Worm (Caenorhabditis elegans): ENCODE measurements around the gene K01A11.1.
A peak's percentile ranks its signal among the peaks of the same experiment; 100 is the strongest.

K01A11.1 gene

DNA sequence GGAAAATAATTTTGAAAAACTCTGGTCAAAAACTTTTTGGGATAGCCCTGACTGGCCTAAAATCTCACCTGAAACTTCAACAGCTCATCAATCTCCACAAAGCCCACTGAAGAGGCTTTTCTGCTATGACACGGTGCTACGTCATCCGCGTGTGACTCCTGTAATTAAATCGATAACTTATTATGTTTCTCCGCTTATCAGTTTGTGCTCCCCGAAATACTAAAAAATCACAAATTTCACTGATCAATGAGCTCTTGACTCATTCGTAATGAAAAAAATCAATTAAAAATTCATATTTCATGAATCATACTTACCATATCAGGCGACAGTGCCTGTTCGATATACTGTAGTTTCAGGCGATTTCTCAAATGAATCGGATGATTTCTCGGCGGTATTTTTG lies 43.7 kb upstream of the K01A11.1 start (continued):
- no peak for TF ChIP-seq pha-4 (GFP tag; IDR thresholded peaks at IDR 0.05)
- no peak for TF ChIP-seq pha-4 (tag; optimal IDR thresholded peaks at IDR 0.05)
- TF ChIP-seq aha-1 (tag) = no peak
- 0 out of 2 replicates have a peak, but pooled peaks have one; percentile 7 for TF ChIP-seq tra-1 (GFP tag; IDR thresholded peaks at IDR 0.05)
- TF ChIP-seq ZK546.5 (tag; optimal IDR thresholded peaks at IDR 0.05) = no peak
- TF ChIP-seq pqm-1 (tag; optimal IDR thresholded peaks at IDR 0.05) = peak; percentile 58
- no peak for TF ChIP-seq F26F4.8 (GFP tag; conservative IDR thresholded peaks at IDR 0.05)
- TF ChIP-seq mxl-2 (GFP tag; conservative IDR thresholded peaks at IDR 0.05) = no peak
- no peak for TF ChIP-seq zip-2 (tag; optimal IDR thresholded peaks at IDR 0.05)
- no peak for TF ChIP-seq dpl-1 (GFP tag; optimal IDR thresholded peaks at IDR 0.05)
- no peak for TF ChIP-seq ctbp-1 (GFP tag; IDR thresholded peaks at IDR 0.05)
- TF ChIP-seq mdl-1 (tag; optimal IDR thresholded peaks at IDR 0.05) = no peak
- no peak for TF ChIP-seq ces-1 (GFP tag; optimal IDR thresholded peaks at IDR 0.05)
- no peak for TF ChIP-seq dmd-9 (GFP tag; IDR thresholded peaks at IDR 0.05)
- no peak for TF ChIP-seq ama-1 (optimal IDR thresholded peaks at IDR 0.05)
- no peak for TF ChIP-seq jun-1 (tag; optimal IDR thresholded peaks at IDR 0.05)
- TF ChIP-seq nhr-237 (tag; optimal IDR thresholded peaks at IDR 0.05) = no peak
- TF ChIP-seq T26A8.4 (GFP tag; IDR thresholded peaks at IDR 0.05) = no peak
- TF ChIP-seq daf-12 (tag; optimal IDR thresholded peaks at IDR 0.05) = no peak
- no peak for TF ChIP-seq egl-27 (tag; optimal IDR thresholded peaks at IDR 0.05)

DNA sequence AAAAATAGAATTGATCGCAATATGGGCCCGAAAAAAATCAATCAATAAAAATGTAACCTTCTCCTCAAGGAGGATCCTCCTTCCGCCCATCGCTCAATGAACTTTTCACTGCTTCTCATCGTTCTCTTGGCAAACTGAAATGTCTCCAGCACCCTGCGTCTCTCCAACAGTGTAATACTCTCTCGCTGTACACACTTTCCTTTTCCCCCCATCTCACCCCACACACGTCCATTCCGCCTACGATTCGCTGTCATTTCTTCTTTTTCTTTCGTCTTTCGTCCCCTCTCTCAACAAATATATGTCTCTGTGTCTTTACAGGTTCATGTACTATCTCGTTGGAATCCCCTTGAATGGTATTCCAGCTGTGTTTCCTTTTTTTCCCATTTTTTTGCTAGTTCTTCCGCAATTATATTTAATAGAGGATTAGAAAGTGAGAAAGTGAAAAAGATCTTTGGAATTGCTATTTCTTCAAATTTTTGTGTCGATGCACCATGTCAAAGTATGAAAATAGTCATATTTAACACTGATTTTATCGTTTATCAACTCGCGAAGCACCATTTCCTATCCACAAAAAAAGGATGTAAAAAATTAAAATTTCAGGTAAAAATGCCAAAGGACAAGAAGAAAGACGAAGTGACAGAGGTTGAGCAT lies 40.2 kb upstream of the K01A11.1 start, which contains the start of gene rsu-1:
TSS of gene rsu-1 (plus strand) at position 601 of the 651 bp plus-strand sequence.
- no peak for TF ChIP-seq mxl-2 (GFP tag; conservative IDR thresholded peaks at IDR 0.05)
- peak; percentile 70 for TF ChIP-seq dve-1 (tag; optimal IDR thresholded peaks at IDR 0.05; ENCODE audit: insufficient read depth)
- TF ChIP-seq unc-62 (GFP tag; optimal IDR thresholded peaks at IDR 0.05 in 1 of 2) = no peak
- no peak for TF ChIP-seq unc-62 (tag; optimal IDR thresholded peaks at IDR 0.05)
- TF ChIP-seq ztf-11 (tag; optimal IDR thresholded peaks at IDR 0.05) = no peak
- no peak for TF ChIP-seq ceh-62 (tag; optimal IDR thresholded peaks at IDR 0.05)
- TF ChIP-seq F26F4.8 (GFP tag; conservative IDR thresholded peaks at IDR 0.05) = no peak
- no peak for TF ChIP-seq F44E2.7 (GFP tag; IDR thresholded peaks at IDR 0.05)
- peak; percentile 8 for TF ChIP-seq ztf-7 (tag; optimal IDR thresholded peaks at IDR 0.05)
- no peak for TF ChIP-seq tag-97 (GFP tag; IDR thresholded peaks at IDR 0.05)
- peak; percentile 73 for TF ChIP-seq mes-2 (tag; optimal IDR thresholded peaks at IDR 0.05; ENCODE audit: poor library complexity, severe bottlenecking)
- no peak for TF ChIP-seq nhr-76 (tag; optimal IDR thresholded peaks at IDR 0.05)
- TF ChIP-seq rbr-2 (tag; optimal IDR thresholded peaks at IDR 0.05) = peak; percentile 66
- no peak for TF ChIP-seq madf-5 (GFP tag; IDR thresholded peaks at IDR 0.05)
- TF ChIP-seq F37D6.2 (tag; optimal IDR thresholded peaks at IDR 0.05) = no peak
- no peak for TF ChIP-seq zfp-3 (GFP tag; conservative IDR thresholded peaks at IDR 0.05)
- no peak for TF ChIP-seq spr-3 (GFP tag; optimal IDR thresholded peaks at IDR 0.05)
- TF ChIP-seq lsy-2 (tag; optimal IDR thresholded peaks at IDR 0.05) = peak in 1 of 2 experiments; percentile 70
- no peak for TF ChIP-seq ceh-28 (tag; optimal IDR thresholded peaks at IDR 0.05)
- TF ChIP-seq daf-8 (GFP tag; IDR thresholded peaks at IDR 0.05) = no peak
- TF ChIP-seq daf-16 (GFP tag; optimal IDR thresholded peaks at IDR 0.05) = peak in 1 of 2 experiments; percentile 8
- peak; percentile 49 for TF ChIP-seq daf-16 (tag; optimal IDR thresholded peaks at IDR 0.05)
- TF ChIP-seq ctbp-1 (GFP tag; IDR thresholded peaks at IDR 0.05) = no peak
- peak; percentile 51 for TF ChIP-seq nhr-25 (tag; optimal IDR thresholded peaks at IDR 0.05; ENCODE audit: borderline replicate concordance, insufficient read depth)
- TF ChIP-seq aly-2 (tag; optimal IDR thresholded peaks at IDR 0.05) = no peak
- no peak for TF ChIP-seq zip-2 (tag; optimal IDR thresholded peaks at IDR 0.05)
- no peak for TF ChIP-seq egl-43 (GFP tag; IDR thresholded peaks at IDR 0.05)
- TF ChIP-seq php-3 (GFP tag; IDR thresholded peaks at IDR 0.05) = no peak
- no peak for TF ChIP-seq lin-29 (GFP tag; IDR thresholded peaks at IDR 0.05)
- no peak for TF ChIP-seq ceh-44 (GFP tag; IDR thresholded peaks at IDR 0.05)
- TF ChIP-seq mxl-3 (GFP tag; optimal IDR thresholded peaks at IDR 0.05) = peak; percentile 16
- TF ChIP-seq fkh-10 (GFP tag; optimal IDR thresholded peaks at IDR 0.05) = peak; percentile 1
- TF ChIP-seq nhr-77 (tag; optimal IDR thresholded peaks at IDR 0.05) = no peak
- TF ChIP-seq ceh-20 (GFP tag; IDR thresholded peaks at IDR 0.05) = no peak
- peak; percentile 67 for TF ChIP-seq nhr-48 (tag; optimal IDR thresholded peaks at IDR 0.05)

Data from whole organism, L4 larva.